Fruit fly (Drosophila melanogaster) whole organism, embryonic: ENCODE measurements around the gene msl-3.

Experiments used
- Bdp1 ChIP-seq: fragments of 200-800 bp; sonication (Bioruptor generic); optimal IDR thresholded peaks from 3 replicates; lab custom pipeline; 2016; ENCODE audit warnings: missing biosample characterization, missing genetic modification characterization
- Blimp-1 ChIP-seq: fragments of 200-800 bp; sonication (Bioruptor generic); optimal IDR thresholded peaks from 3 replicates; lab custom pipeline; 2018; ENCODE audit warnings: missing biosample characterization, missing genetic modification characterization, mild to moderate bottlenecking, moderate library complexity, missing genetic modification reagents
- CG10267 ChIP-seq: fragments of 200-800 bp; sonication (Bioruptor generic); optimal IDR thresholded peaks from 2 replicates; lab custom pipeline; 2018; ENCODE audit warnings: missing biosample characterization, mild to moderate bottlenecking, missing genetic modification characterization, moderate library complexity
- CG11696 ChIP-seq: fragments of 200-800 bp; sonication (Bioruptor generic); IDR thresholded peaks from 2 replicates; pipeline ENCODE4 v1.3.6; 2022; ENCODE audit warnings: missing biosample characterization, missing genetic modification characterization
- CG12071 ChIP-seq: fragments of 200-800 bp; sonication (Bioruptor generic); optimal IDR thresholded peaks from 3 replicates; lab custom pipeline; 2018; ENCODE audit warnings: missing biosample characterization, mild to moderate bottlenecking, missing genetic modification characterization
- CG12219 ChIP-seq: fragments of 200-800 bp; sonication (Bioruptor generic); optimal IDR thresholded peaks from 3 replicates; lab custom pipeline; 2018; ENCODE audit warnings: missing biosample characterization, mild to moderate bottlenecking, missing genetic modification characterization
- CG1233 ChIP-seq: fragments of 200-800 bp; sonication (Bioruptor generic); optimal IDR thresholded peaks from 4 replicates; lab custom pipeline; 2018; ENCODE audit warnings: missing biosample characterization, mild to moderate bottlenecking, missing genetic modification characterization
- CG14014 ChIP-seq: fragments of 200-800 bp; sonication (Bioruptor generic); IDR thresholded peaks from 2 replicates; pipeline ENCODE4 v1.3.6; 2022; ENCODE audit warnings: missing biosample characterization, missing genetic modification characterization
- CG15073 ChIP-seq: fragments of 200-800 bp; sonication (Bioruptor generic); optimal IDR thresholded peaks from 2 replicates; lab custom pipeline; 2016; ENCODE audit warnings: missing biosample characterization, missing genetic modification characterization
- CG2120 ChIP-seq: fragments of 200-800 bp; sonication (Bioruptor generic); optimal IDR thresholded peaks from 3 replicates; lab custom pipeline; 2016; ENCODE audit warnings: missing biosample characterization, missing genetic modification characterization
- CG2875 ChIP-seq: fragments of 200-800 bp; sonication (Bioruptor generic); optimal IDR thresholded peaks from 2 replicates; lab custom pipeline; 2017; ENCODE audit warnings: missing biosample characterization, mild to moderate bottlenecking, missing genetic modification characterization, missing genetic modification reagents
- CG30431 ChIP-seq: fragments of 200-800 bp; sonication (Bioruptor generic); optimal IDR thresholded peaks from 2 replicates; lab custom pipeline; 2017; ENCODE audit warnings: missing biosample characterization, missing genetic modification characterization
- CG3407 ChIP-seq: fragments of 200-800 bp; sonication (Bioruptor generic); optimal IDR thresholded peaks from 2 replicates; lab custom pipeline; 2018; ENCODE audit warnings: missing biosample characterization, mild to moderate bottlenecking, missing genetic modification characterization
- CG5953 ChIP-seq: fragments of 200-800 bp; sonication (Bioruptor generic); IDR thresholded peaks from 2 replicates; pipeline ENCODE4 v1.3.6; 2022; ENCODE audit warnings: missing biosample characterization, missing genetic modification characterization
- CG6791 ChIP-seq: fragments of 200-800 bp; sonication (Bioruptor generic); IDR thresholded peaks from 3 replicates; pipeline ENCODE4 v1.3.6; 2022; ENCODE audit warnings: missing biosample characterization, missing genetic modification characterization; ENCODE audit not compliant: partially characterized antibody
- CG6854 ChIP-seq: fragments of 200-800 bp; sonication (Bioruptor generic); optimal IDR thresholded peaks from 3 replicates; lab custom pipeline; 2017; ENCODE audit warnings: missing biosample characterization, mild to moderate bottlenecking, missing genetic modification characterization
- CG8089 ChIP-seq: fragments of 200-800 bp; sonication (Bioruptor generic); optimal IDR thresholded peaks from 3 replicates; lab custom pipeline; 2016; ENCODE audit warnings: missing biosample characterization, missing genetic modification characterization
- CG8359 ChIP-seq: fragments of 200-800 bp; sonication (Bioruptor generic); optimal IDR thresholded peaks from 2 replicates; lab custom pipeline; 2017; ENCODE audit warnings: missing biosample characterization, mild to moderate bottlenecking, missing genetic modification characterization, borderline replicate concordance
- Deaf1 ChIP-seq: fragments of 200-800 bp; optimal IDR thresholded peaks from 3 replicates; lab custom pipeline; 2019; ENCODE audit warnings: missing biosample characterization, mild to moderate bottlenecking, missing genetic modification characterization, moderate library complexity
- Dek ChIP-seq: fragments of 200-800 bp; sonication (Bioruptor generic); optimal IDR thresholded peaks from 3 replicates; lab custom pipeline; 2019; ENCODE audit warnings: missing biosample characterization, mild to moderate bottlenecking, missing genetic modification characterization, moderate library complexity
- Drgx ChIP-seq: fragments of 200-800 bp; sonication (Bioruptor generic); IDR thresholded peaks from 2 replicates; pipeline ENCODE4 v1.3.6; 2022; ENCODE audit warnings: missing biosample characterization, missing genetic modification characterization
- ERR ChIP-seq: fragments of 200-800 bp; sonication (Bioruptor generic); optimal IDR thresholded peaks from 2 replicates; lab custom pipeline; 2016; ENCODE audit warnings: missing biosample characterization, missing genetic modification characterization
- Kr ChIP-seq: fragments of 200-800 bp; sonication (Bioruptor generic); optimal IDR thresholded peaks from 2 replicates; lab custom pipeline; 2017; ENCODE audit warnings: missing biosample characterization, mild to moderate bottlenecking, missing genetic modification characterization
- MESR4 ChIP-seq: fragments of 200-800 bp; sonication (Bioruptor generic); optimal IDR thresholded peaks from 2 replicates; lab custom pipeline; 2018; ENCODE audit warnings: missing biosample characterization, mild to moderate bottlenecking, missing genetic modification characterization, moderate library complexity
- Max ChIP-seq: fragments of 200-800 bp; sonication (Bioruptor generic); optimal IDR thresholded peaks from 2 replicates; lab custom pipeline; 2016; ENCODE audit warnings: missing biosample characterization, mild to moderate bottlenecking, missing genetic modification characterization
- Meics ChIP-seq: fragments of 200-800 bp; sonication (Bioruptor generic); optimal IDR thresholded peaks from 2 replicates; lab custom pipeline; 2017; ENCODE audit warnings: missing biosample characterization, mild to moderate bottlenecking, missing genetic modification characterization
- NFAT ChIP-seq: fragments of 200-800 bp; sonication (Bioruptor generic); IDR thresholded peaks from 2 replicates; pipeline ENCODE4 v1.3.6; 2022; ENCODE audit warnings: missing biosample characterization, missing genetic modification characterization
- Opbp ChIP-seq: fragments of 200-800 bp; sonication (Bioruptor generic); IDR thresholded peaks from 3 replicates; pipeline ENCODE4 v1.3.6; 2022; ENCODE audit warnings: missing biosample characterization, missing genetic modification characterization; ENCODE audit not compliant: partially characterized antibody
- Sin3A ChIP-seq: fragments of >200 bp; optimal IDR thresholded peaks from 2 replicates; lab custom pipeline; 2018
- Tbp ChIP-seq: fragments of >200 bp; optimal IDR thresholded peaks from 2 replicates; lab custom pipeline; 2018; ENCODE audit warnings: missing biosample characterization, missing genetic modification characterization
- abd-A ChIP-seq: fragments of 200-800 bp; sonication (Bioruptor generic); optimal IDR thresholded peaks from 3 replicates; lab custom pipeline; 2019; ENCODE audit warnings: missing biosample characterization, mild to moderate bottlenecking, missing genetic modification characterization, moderate library complexity
- al ChIP-seq: fragments of 200-800 bp; sonication (Bioruptor generic); IDR thresholded peaks from 2 replicates; pipeline ENCODE4 v1.3.6; 2022; ENCODE audit warnings: missing biosample characterization, missing genetic modification characterization
- cato ChIP-seq: fragments of 200-800 bp; sonication (Bioruptor generic); optimal IDR thresholded peaks from 2 replicates; lab custom pipeline; 2016; ENCODE audit warnings: missing biosample characterization, missing genetic modification characterization, borderline replicate concordance
- caup ChIP-seq: fragments of 200-800 bp; sonication (Bioruptor generic); optimal IDR thresholded peaks from 3 replicates; lab custom pipeline; 2017; ENCODE audit warnings: missing biosample characterization, mild to moderate bottlenecking, missing genetic modification characterization, moderate library complexity; ENCODE audit not compliant: severe bottlenecking
- cg ChIP-seq: fragments of 200-800 bp; sonication (Bioruptor generic); optimal IDR thresholded peaks from 3 replicates; lab custom pipeline; 2019; ENCODE audit warnings: missing biosample characterization, mild to moderate bottlenecking, missing genetic modification characterization, moderate library complexity
- dysf ChIP-seq: fragments of 200-800 bp; sonication (Bioruptor generic); IDR thresholded peaks from 3 replicates; pipeline ENCODE4 v1.3.6; 2022; ENCODE audit warnings: missing biosample characterization, missing genetic modification characterization
- eyg ChIP-seq: fragments of 200-800 bp; sonication (Bioruptor generic); optimal IDR thresholded peaks from 3 replicates; lab custom pipeline; 2016; ENCODE audit warnings: missing biosample characterization, missing genetic modification characterization
- fd102C ChIP-seq: fragments of 200-800 bp; sonication (Bioruptor generic); optimal IDR thresholded peaks from 2 replicates; lab custom pipeline; 2018; ENCODE audit warnings: missing biosample characterization, mild to moderate bottlenecking, missing genetic modification characterization, moderate library complexity
- gem ChIP-seq: fragments of 200-800 bp; sonication (Bioruptor generic); optimal IDR thresholded peaks from 2 replicates; lab custom pipeline; 2019; ENCODE audit warnings: missing biosample characterization, mild to moderate bottlenecking, missing genetic modification characterization, moderate library complexity
- grau ChIP-seq: fragments of 200-800 bp; optimal IDR thresholded peaks from 3 replicates; lab custom pipeline; 2019; ENCODE audit warnings: missing biosample characterization, mild to moderate bottlenecking, missing genetic modification characterization, moderate library complexity
- gro ChIP-seq: fragments of 200-800 bp; sonication (Bioruptor generic); optimal IDR thresholded peaks from 2 replicates; lab custom pipeline; 2016; ENCODE audit warnings: missing biosample characterization, missing genetic modification characterization
- jigr1 ChIP-seq: fragments of 200-800 bp; sonication (Bioruptor generic); IDR thresholded peaks from 3 replicates; pipeline ENCODE4 v1.3.6; 2022; ENCODE audit warnings: missing biosample characterization, missing genetic modification characterization
- jumu ChIP-seq: fragments of 200-800 bp; sonication (Bioruptor generic); optimal IDR thresholded peaks from 3 replicates; lab custom pipeline; 2016; ENCODE audit warnings: missing biosample characterization, missing genetic modification characterization
- mirr ChIP-seq: fragments of 200-800 bp; sonication (Bioruptor generic); optimal IDR thresholded peaks from 3 replicates; lab custom pipeline; 2018; ENCODE audit warnings: missing biosample characterization, mild to moderate bottlenecking, missing genetic modification characterization
- pho ChIP-seq: fragments of 200-800 bp; sonication (Bioruptor generic); optimal IDR thresholded peaks from 2 replicates; lab custom pipeline; 2016; ENCODE audit warnings: missing biosample characterization, missing genetic modification characterization
- pzg ChIP-seq: fragments of 200-800 bp; sonication (Bioruptor generic); optimal IDR thresholded peaks from 3 replicates; lab custom pipeline; 2018; ENCODE audit warnings: missing biosample characterization, mild to moderate bottlenecking, missing genetic modification characterization, moderate library complexity
- row ChIP-seq: fragments of 200-800 bp; sonication (Bioruptor generic); IDR thresholded peaks from 3 replicates; pipeline ENCODE4 v1.3.6; 2022; ENCODE audit warnings: missing biosample characterization, missing genetic modification characterization
- sens ChIP-seq: fragments of 200-800 bp; sonication (Bioruptor generic); peaks from one replicate; lab custom pipeline; 2016; ENCODE audit warnings: missing biosample characterization, missing genetic modification characterization
- so ChIP-seq: fragments of 200-800 bp; sonication (Bioruptor generic); IDR thresholded peaks from 3 replicates; pipeline ENCODE4 v1.3.6; 2022; ENCODE audit warnings: missing biosample characterization, missing genetic modification characterization
- tap ChIP-seq: fragments of 200-800 bp; optimal IDR thresholded peaks from 3 replicates; lab custom pipeline; 2019; ENCODE audit warnings: missing biosample characterization, mild to moderate bottlenecking, missing genetic modification characterization, moderate library complexity
- toy ChIP-seq: fragments of 200-800 bp; sonication (Bioruptor generic); IDR thresholded peaks from 2 replicates; pipeline ENCODE4 v1.3.6; 2022; ENCODE audit warnings: missing biosample characterization, missing genetic modification characterization

Gene msl-3

dm6 chr3L:7090764-7091163 is 34.6 kb downstream of the msl-3 start (continued):
- peak; percentile 24 for TF ChIP-seq Deaf1 (tag; lab: Kevin White, UChicago)
- peak; percentile 42 for TF ChIP-seq Max
- no peak for TF ChIP-seq MESR4 (GFP tag; lab: Kevin White, UChicago)
- TF ChIP-seq jumu (GFP tag; lab: Kevin White, UChicago) = peak; percentile 21
- peak; percentile 29 for TF ChIP-seq CG2120
- TF ChIP-seq CG10267 = peak; percentile 41
- TF ChIP-seq Bdp1 (GFP tag; lab: Kevin White, UChicago) = no peak
- TF ChIP-seq CG6854 (GFP tag; lab: Kevin White, UChicago) = peak; percentile 22
- no peak for TF ChIP-seq cg
- TF ChIP-seq jigr1 (GFP tag; lab: Robert Waterston, UW) = peak; percentile 63; the same call in 1 of the 3 replicates
- TF ChIP-seq mirr (GFP tag; lab: Kevin White, UChicago) = no peak
- TF ChIP-seq CG14014 (GFP tag; lab: Robert Waterston, UW) = peak; percentile 22; the same call in 1 of the 2 replicates
- TF ChIP-seq toy (GFP tag; lab: Robert Waterston, UW) = no peak
- peak; percentile 83 for TF ChIP-seq tap (tag; lab: Kevin White, UChicago)
- no peak for TF ChIP-seq CG2875 (GFP tag; lab: Kevin White, UChicago)
- no peak for TF ChIP-seq cato (GFP tag; lab: Kevin White, UChicago)
- peak; percentile 86 for TF ChIP-seq dysf
- peak; percentile 71 for TF ChIP-seq CG12071
- TF ChIP-seq pzg (GFP tag; lab: Kevin White, UChicago) = no peak
- TF ChIP-seq CG15073 (GFP tag; lab: Kevin White, UChicago) = no peak
- TF ChIP-seq Tbp (GFP tag; lab: Kevin White, UChicago) = no peak
- TF ChIP-seq Blimp-1 (GFP tag; lab: Kevin White, UChicago) = peak; percentile 67
- peak; percentile 67 for TF ChIP-seq row (GFP tag; lab: Robert Waterston, UW)
- peak; percentile 51 for TF ChIP-seq CG12219 (GFP tag; lab: Kevin White, UChicago)
- TF ChIP-seq Drgx = peak; percentile 46; the same call in 1 of the 2 replicates
- TF ChIP-seq NFAT (GFP tag; lab: Robert Waterston, UW) = no peak
- TF ChIP-seq CG5953 (GFP tag; lab: Robert Waterston, UW) = peak; percentile 44; the same call in 1 of the 2 replicates
- peak; percentile 67; the same call in 2 of the 3 replicates for TF ChIP-seq so
- peak; percentile 53 for TF ChIP-seq grau (tag; lab: Kevin White, UChicago)
- peak; percentile 60 for TF ChIP-seq abd-A (tag; lab: Kevin White, UChicago)
- peak; percentile 94 for TF ChIP-seq sens (GFP tag; lab: Kevin White, UChicago)
- TF ChIP-seq caup (GFP tag; lab: Kevin White, UChicago) = peak; percentile 41
- TF ChIP-seq CG8359 (GFP tag; lab: Kevin White, UChicago) = peak; percentile 32
- TF ChIP-seq al (GFP tag; lab: Robert Waterston, UW) = peak; percentile 34; the same call in 1 of the 2 replicates
- TF ChIP-seq Meics = peak; percentile 69
- no peak for TF ChIP-seq Kr (GFP tag; lab: Kevin White, UChicago)
- no peak for TF ChIP-seq Opbp
- no peak for TF ChIP-seq CG30431 (GFP tag; lab: Kevin White, UChicago)
- TF ChIP-seq CG8089 (GFP tag; lab: Kevin White, UChicago) = no peak
- TF ChIP-seq CG11696 (GFP tag; lab: Robert Waterston, UW) = peak; percentile 45; the same call in 1 of the 2 replicates
- no peak for TF ChIP-seq Sin3A (lab: Kevin White, UChicago)
- no peak for TF ChIP-seq CG3407 (GFP tag; lab: Kevin White, UChicago)
- TF ChIP-seq CG1233 (GFP tag; lab: Kevin White, UChicago) = peak; percentile 33
- TF ChIP-seq CG6791 = no peak
- no peak for TF ChIP-seq eyg (GFP tag; lab: Kevin White, UChicago)
- TF ChIP-seq gem = peak; percentile 77
- TF ChIP-seq Dek (tag; lab: Kevin White, UChicago) = no peak
- peak; percentile 19 for TF ChIP-seq gro
- TF ChIP-seq ERR (GFP tag; lab: Kevin White, UChicago) = peak; percentile 25
- no peak for TF ChIP-seq pho (GFP tag; lab: Kevin White, UChicago)
- no peak for TF ChIP-seq fd102C (GFP tag; lab: Kevin White, UChicago)
